Fruit fly (Drosophila melanogaster) whole organism, pupa: ENCODE data around the gene Pdha.

Experiments used
- CG12605 ChIP-seq: fragments of 200-800 bp; sonication (Bioruptor generic); IDR thresholded peaks from 2 replicates; pipeline ENCODE4 v1.3.6; 2022; ENCODE audit warnings: missing biosample characterization, missing genetic modification characterization
- CG13204 ChIP-seq: fragments of 200-800 bp; sonication (Bioruptor generic); optimal IDR thresholded peaks from 2 replicates; lab custom pipeline; 2018; ENCODE audit warnings: missing biosample characterization, mild to moderate bottlenecking, missing genetic modification characterization, moderate library complexity
- CG32121 ChIP-seq: fragments of 200-800 bp; sonication (Bioruptor generic); IDR thresholded peaks from 2 replicates; pipeline ENCODE4 v1.3.6; 2022; ENCODE audit warnings: missing biosample characterization, missing genetic modification characterization
- CG34367 ChIP-seq: fragments of 200-800 bp; sonication (Bioruptor generic); optimal IDR thresholded peaks from 2 replicates; lab custom pipeline; 2018; ENCODE audit warnings: missing biosample characterization, mild to moderate bottlenecking, missing genetic modification characterization
- CG4496 ChIP-seq: fragments of 200-800 bp; sonication (Bioruptor generic); IDR thresholded peaks from 3 replicates; pipeline ENCODE4 v1.3.6; 2022; ENCODE audit warnings: missing biosample characterization, missing genetic modification characterization
- CG8301 ChIP-seq: fragments of 200-800 bp; sonication (Bioruptor generic); optimal IDR thresholded peaks from 2 replicates; lab custom pipeline; 2018; ENCODE audit warnings: missing biosample characterization, mild to moderate bottlenecking, missing genetic modification characterization
- Ets98B ChIP-seq: fragments of 200-800 bp; sonication (Bioruptor generic); IDR thresholded peaks from 2 replicates; pipeline ENCODE4 v1.3.6; 2022; ENCODE audit warnings: missing biosample characterization, missing genetic modification characterization
- Pif1B ChIP-seq: fragments of 200-800 bp; sonication (Bioruptor generic); optimal IDR thresholded peaks from 3 replicates; lab custom pipeline; 2016; ENCODE audit warnings: missing biosample characterization, missing genetic modification characterization
- Snoo ChIP-seq: fragments of 200-800 bp; sonication (Bioruptor generic); optimal IDR thresholded peaks from 3 replicates; lab custom pipeline; 2017; ENCODE audit warnings: missing biosample characterization, mild to moderate bottlenecking, missing genetic modification characterization, inconsistent platforms
- fd96Ca ChIP-seq: fragments of 200-800 bp; sonication (Bioruptor generic); IDR thresholded peaks from 3 replicates; pipeline ENCODE4 v1.3.6; 2022; ENCODE audit warnings: missing biosample characterization, missing genetic modification characterization
- gl ChIP-seq: fragments of 200-800 bp; sonication (Bioruptor generic); optimal IDR thresholded peaks from 2 replicates; lab custom pipeline; 2018; ENCODE audit warnings: missing biosample characterization, mild to moderate bottlenecking, missing genetic modification characterization
- rn ChIP-seq: fragments of 200-800 bp; sonication (Bioruptor generic); IDR thresholded peaks from 2 replicates; pipeline ENCODE4 v1.3.6; 2022; ENCODE audit warnings: missing biosample characterization, missing genetic modification characterization

- peak; percentile 31 for TF ChIP-seq CG13204 (GFP tag; lab: Kevin White, UChicago)
- TF ChIP-seq CG8301 (tag; lab: Kevin White, UChicago), result no peak
- TF ChIP-seq CG34367, result no peak
- peak; percentile 40; the same call in 1 of the 3 replicates for TF ChIP-seq fd96Ca (GFP tag; lab: Robert Waterston, UW)
- TF ChIP-seq gl (tag; lab: Kevin White, UChicago), result no peak
- peak; percentile 40; the same call in 1 of the 3 replicates for TF ChIP-seq CG4496 (GFP tag; lab: Robert Waterston, UW)
- TF ChIP-seq CG12605 (GFP tag; lab: Robert Waterston, UW), result peak; percentile 64; the same call in 1 of the 2 replicates
- peak; percentile 39 for TF ChIP-seq Pif1B (GFP tag; lab: Kevin White, UChicago)
- peak; percentile 44; the same call in 1 of the 2 replicates for TF ChIP-seq CG32121 (GFP tag; lab: Robert Waterston, UW)
- peak; percentile 53; the same call in 1 of the 2 replicates for TF ChIP-seq Ets98B (GFP tag; lab: Robert Waterston, UW)
- TF ChIP-seq rn (GFP tag; lab: Robert Waterston, UW), result no peak
- peak; percentile 10 for TF ChIP-seq Snoo (tag; lab: Kevin White, UChicago)
These were observed 14.2 kb upstream of the Pdha start, which contains the start of gene ctp for dm6 chrX:4687778-4688399.
